Worm (Caenorhabditis elegans): ENCODE results near the gene cht-3.

- TF ChIP-seq W03F9.2 (tag; optimal IDR thresholded peaks at IDR 0.05) = no peak
- TF ChIP-seq dao-5 (tag; optimal IDR thresholded peaks at IDR 0.05) = no peak
- TF ChIP-seq him-1 (tag; optimal IDR thresholded peaks at IDR 0.05) = no peak
Observed at ce11 chrIV:6964508-6964907, 38.9 kb upstream of the cht-3 start, which contains the start of gene B0478.3.
